Fruit fly (Drosophila melanogaster): ENCODE data around the gene Ldsdh1.
A peak's percentile ranks its signal among the peaks of the same experiment; 100 is the strongest.

dm6 chrX:8056597-8057228, 24.7 kb downstream of the Ldsdh1 start:
- TF ChIP-seq Pif1B (GFP tag; optimal IDR thresholded peaks at IDR 0.05) (peak; percentile 51), Snoo (tag; optimal IDR thresholded peaks at IDR 0.05) (peak; percentile 0), CG12605 (GFP tag; IDR thresholded peaks at IDR 0.05) (peak; percentile 31; the same call in 1 of the 2 replicates), gl (tag; optimal IDR thresholded peaks at IDR 0.05) (peak; percentile 36), CG8159 (tag; optimal IDR thresholded peaks at IDR 0.05) (no peak)

All from whole organism, pupa.